Worm (Caenorhabditis elegans): Measurements from ENCODE around the gene eat-3.

The eat-3 gene

ce11 chrII:9331343-9331742, 6.7 kb downstream of the eat-3 start, which contains the start of gene eif-3.F:
Gene eif-3.F, plus strand, starts transcription at chrII:9331643.
- TF ChIP-seq lsy-2 (tag; optimal IDR thresholded peaks at IDR 0.05): no peak
- no peak for TF ChIP-seq ztf-11 (tag; optimal IDR thresholded peaks at IDR 0.05)
- TF ChIP-seq nhr-23 (tag; optimal IDR thresholded peaks at IDR 0.05): no peak
- no peak for TF ChIP-seq ama-1 (optimal IDR thresholded peaks at IDR 0.05)

- TF ChIP-seq alr-1 (tag; optimal IDR thresholded peaks at IDR 0.05): no peak
- no peak for TF ChIP-seq lin-11 (tag; optimal IDR thresholded peaks at IDR 0.05)
- TF ChIP-seq mbf-1 (tag; optimal IDR thresholded peaks at IDR 0.05): no peak
- TF ChIP-seq nhr-11 (tag; optimal IDR thresholded peaks at IDR 0.05): no peak
- no peak for TF ChIP-seq dmd-4 (tag; optimal IDR thresholded peaks at IDR 0.05)
- no peak for TF ChIP-seq nhr-77 (tag; optimal IDR thresholded peaks at IDR 0.05)
- TF ChIP-seq aly-2 (tag; optimal IDR thresholded peaks at IDR 0.05): no peak
- no peak for TF ChIP-seq unc-39 (tag; optimal IDR thresholded peaks at IDR 0.05)
- TF ChIP-seq blmp-1 (tag; optimal IDR thresholded peaks at IDR 0.05; ENCODE audit: insufficient read depth): no peak
- TF ChIP-seq Y55F3AM.14 (GFP tag; optimal IDR thresholded peaks at IDR 0.05): no peak
- no peak for TF ChIP-seq ztf-11 (tag; optimal IDR thresholded peaks at IDR 0.05)
- TF ChIP-seq gmeb-1 (tag; optimal IDR thresholded peaks at IDR 0.05): no peak
- TF ChIP-seq mab-5 (tag; optimal IDR thresholded peaks at IDR 0.05): no peak
Measured at ce11 chrII:9333034-9333433, 8.4 kb downstream of the eat-3 start.

- TF ChIP-seq nhr-21 (tag; optimal IDR thresholded peaks at IDR 0.05) (no peak), nhr-129 (tag; optimal IDR thresholded peaks at IDR 0.05) (no peak)
Measured at ce11 chrII:9333714-9334113, 9.0 kb downstream of the eat-3 start, which contains the start of gene scp-1. Gene scp-1, plus strand, starts transcription at chrII:9334014.

- peak; percentile 81 for TF ChIP-seq ama-1 (optimal IDR thresholded peaks at IDR 0.05)
- peak; percentile 32 for TF ChIP-seq unc-55 (GFP tag; optimal IDR thresholded peaks at IDR 0.05)
- peak; percentile 40 for TF ChIP-seq C34F6.9 (tag; optimal IDR thresholded peaks at IDR 0.05)
- TF ChIP-seq snpc-4 (tag; optimal IDR thresholded peaks at IDR 0.05): no peak
Measured at ce11 chrII:9336651-9337050, 12.0 kb downstream of the eat-3 start.

- TF ChIP-seq ama-1 (optimal IDR thresholded peaks at IDR 0.05): peak; percentile 89
- no peak for TF ChIP-seq sma-9 (GFP tag; optimal IDR thresholded peaks at IDR 0.05)
- no peak for TF ChIP-seq sma-9 (tag; optimal IDR thresholded peaks at IDR 0.05)
Measured at ce11 chrII:9338859-9339258, 14.2 kb downstream of the eat-3 start, which contains the start of gene ttll-12. Gene ttll-12, plus strand, starts transcription at chrII:9338997.

- TF ChIP-seq aly-2 (tag; optimal IDR thresholded peaks at IDR 0.05) (no peak), nhr-25 (tag; optimal IDR thresholded peaks at IDR 0.05) (peak; percentile 69), blmp-1 (tag; optimal IDR thresholded peaks at IDR 0.05; ENCODE audit: insufficient read depth) (peak; percentile 85), nhr-10 (tag; optimal IDR thresholded peaks at IDR 0.05) (no peak), zag-1 (tag; optimal IDR thresholded peaks at IDR 0.05) (no peak), elt-3 (tag; optimal IDR thresholded peaks at IDR 0.05) (no peak), nhr-12 (tag; optimal IDR thresholded peaks at IDR 0.05) (no peak), sem-4 (tag; optimal IDR thresholded peaks at IDR 0.05) (no peak), dmd-4 (tag; optimal IDR thresholded peaks at IDR 0.05) (no peak), gmeb-1 (tag; optimal IDR thresholded peaks at IDR 0.05) (peak; percentile 43), elt-1 (tag; optimal IDR thresholded peaks at IDR 0.05) (no peak), nhr-77 (tag; optimal IDR thresholded peaks at IDR 0.05) (no peak), mbf-1 (tag; optimal IDR thresholded peaks at IDR 0.05) (no peak), Y55F3AM.14 (GFP tag; optimal IDR thresholded peaks at IDR 0.05) (no peak), nhr-11 (tag; optimal IDR thresholded peaks at IDR 0.05) (no peak), mdl-1 (tag; optimal IDR thresholded peaks at IDR 0.05) (peak in 1 of 2 experiments; percentile 7), unc-62 (GFP tag; optimal IDR thresholded peaks at IDR 0.05) (no peak), ceh-82 (tag; optimal IDR thresholded peaks at IDR 0.05) (no peak), nhr-129 (tag; optimal IDR thresholded peaks at IDR 0.05) (peak; percentile 54), fos-1 (tag; optimal IDR thresholded peaks at IDR 0.05) (peak; percentile 21), nhr-21 (tag; optimal IDR thresholded peaks at IDR 0.05) (peak; percentile 93), sma-9 (GFP tag; optimal IDR thresholded peaks at IDR 0.05) (peak; percentile 77), sma-9 (tag; optimal IDR thresholded peaks at IDR 0.05) (no peak), nhr-6 (tag; optimal IDR thresholded peaks at IDR 0.05) (no peak), ceh-16 (tag; optimal IDR thresholded peaks at IDR 0.05) (no peak), unc-55 (GFP tag; optimal IDR thresholded peaks at IDR 0.05) (no peak), lin-13 (GFP tag; optimal IDR thresholded peaks at IDR 0.05) (no peak), egl-27 (tag; optimal IDR thresholded peaks at IDR 0.05) (peak; percentile 44), ZK546.5 (tag; optimal IDR thresholded peaks at IDR 0.05) (no peak), sma-3 (GFP tag; optimal IDR thresholded peaks at IDR 0.05) (peak; percentile 67), skn-1 (tag; optimal IDR thresholded peaks at IDR 0.05) (no peak), lsy-2 (tag; optimal IDR thresholded peaks at IDR 0.05) (peak in 1 of 2 experiments; percentile 9), F13H6.1 (tag; optimal IDR thresholded peaks at IDR 0.05) (no peak)
Measured at ce11 chrII:9343955-9344354, 19.3 kb downstream of the eat-3 start.

All from whole organism, L2 larva.